Fruit fly (Drosophila melanogaster) Kc167 (cell line): Measurements from ENCODE around the gene CG43333.

Source experiments
- Myc ChIP-seq: fragments of >200 bp; optimal IDR thresholded peaks from 2 replicates; lab custom pipeline; 2017; ENCODE audit warnings: missing external identifiers
- Sin3A ChIP-seq: fragments of >200 bp; optimal IDR thresholded peaks from 2 replicates; lab custom pipeline; 2018; ENCODE audit warnings: missing external identifiers
- h ChIP-seq: fragments of >200 bp; optimal IDR thresholded peaks from 3 replicates; lab custom pipeline; 2018; ENCODE audit warnings: missing external identifiers
- insv ChIP-seq: fragments of >200 bp; optimal IDR thresholded peaks from 3 replicates; lab custom pipeline; 2018; ENCODE audit warnings: missing external identifiers
- psq ChIP-seq: fragments of >200 bp; optimal IDR thresholded peaks from 2 replicates; lab custom pipeline; 2017; ENCODE audit warnings: missing external identifiers
- ttk ChIP-seq: sonication (Bioruptor generic); optimal IDR thresholded peaks from 2 replicates; lab custom pipeline; 2017; ENCODE audit warnings: missing external identifiers

CG43333 gene

DNA sequence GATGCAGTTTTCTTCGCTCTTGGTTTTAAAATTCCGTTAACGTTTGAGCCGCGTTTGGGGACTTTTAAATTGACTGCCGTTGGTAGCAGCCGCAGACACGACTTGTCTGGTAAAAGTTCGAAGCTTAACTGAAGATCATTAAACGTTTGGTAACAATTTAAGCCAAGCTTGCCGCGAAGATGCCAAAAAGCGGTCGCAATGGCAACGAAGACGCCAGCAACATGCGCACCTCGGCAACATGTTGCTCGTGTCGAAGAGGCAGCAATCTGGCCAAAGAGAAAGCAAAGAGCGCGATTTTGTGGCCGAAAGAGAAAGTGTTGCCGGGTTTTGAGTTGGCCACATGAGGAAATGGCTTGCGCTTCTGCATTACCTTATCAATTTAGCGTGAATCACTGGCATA is at the start of gene CG43333:
Gene CG43333, minus strand, starts transcription at position 134 of the 400 bp plus-strand sequence.
- TF ChIP-seq ttk (lab: Kevin White, UChicago) (no peak), psq (lab: Kevin White, UChicago) (no peak), Myc (lab: Kevin White, UChicago) (no peak), insv (lab: Kevin White, UChicago) (no peak), Sin3A (no peak), h (no peak)

DNA sequence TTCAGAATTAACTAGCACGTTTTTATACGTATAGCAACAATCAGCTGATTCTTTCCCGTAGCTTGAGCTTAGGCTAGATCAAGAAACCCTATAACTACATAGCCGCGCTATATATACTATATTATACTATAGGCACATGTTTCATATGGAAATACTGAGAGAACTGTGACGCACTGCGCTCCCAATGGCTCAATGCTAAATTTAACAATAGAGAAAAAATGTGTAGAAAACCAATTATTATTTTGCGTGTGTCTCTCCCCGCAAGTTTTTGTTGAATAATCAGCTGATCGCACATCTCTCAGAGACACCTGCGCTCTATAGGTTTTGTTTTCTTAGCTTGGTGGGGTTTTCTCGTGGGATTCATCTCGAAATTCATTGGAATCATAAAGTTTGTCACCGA is 49.6 kb upstream of the CG43333 start:
- no peak for TF ChIP-seq psq (lab: Kevin White, UChicago)

- TF ChIP-seq Myc (lab: Kevin White, UChicago) (no peak), h (no peak), insv (lab: Kevin White, UChicago) (no peak), psq (lab: Kevin White, UChicago) (no peak), ttk (lab: Kevin White, UChicago) (no peak), Sin3A (no peak)
These were observed 46.2 kb upstream of the CG43333 start for dm6 chr2L:14226694-14227093.

DNA sequence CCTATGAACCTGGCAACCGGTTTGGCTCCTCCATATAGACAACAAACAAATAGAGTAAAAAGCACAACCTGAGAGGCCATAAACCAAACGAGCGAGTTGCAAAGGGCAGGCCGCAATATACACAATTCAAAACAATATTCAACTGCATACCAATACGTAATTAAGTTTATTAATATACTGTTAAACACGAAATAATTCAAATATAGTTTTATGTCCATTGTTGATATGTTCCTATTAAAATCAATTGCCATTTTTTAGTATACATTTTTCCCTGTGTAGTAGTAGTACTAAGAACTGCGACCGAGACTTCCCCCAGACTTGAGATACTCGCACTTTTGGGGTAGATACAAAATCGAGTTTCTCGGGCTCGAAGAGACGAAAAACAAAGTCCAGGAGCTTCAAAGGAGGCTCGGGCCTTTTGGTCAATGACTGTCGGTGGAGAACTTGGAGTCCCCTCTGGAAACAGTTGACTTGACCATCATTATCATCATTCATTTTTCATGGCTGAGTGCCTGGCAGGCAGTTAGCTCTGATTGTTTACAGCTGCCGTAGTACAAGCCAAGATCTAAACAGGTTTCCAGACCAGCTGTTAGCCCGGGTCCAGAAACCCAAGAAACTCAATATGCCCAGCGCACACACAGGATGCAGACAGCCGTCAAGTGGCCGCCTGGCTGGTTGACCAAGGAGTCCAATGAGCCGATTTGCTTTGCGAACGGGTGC is 45.6 kb upstream of the CG43333 start:
- TF ChIP-seq h (no peak), psq (lab: Kevin White, UChicago) (no peak), insv (lab: Kevin White, UChicago) (no peak), ttk (lab: Kevin White, UChicago) (no peak), Myc (lab: Kevin White, UChicago) (no peak), Sin3A (no peak)

dm6 chr2L:14223355-14223754 is 42.9 kb upstream of the CG43333 start:
- TF ChIP-seq h: no peak
- no peak for TF ChIP-seq ttk (lab: Kevin White, UChicago)
- no peak for TF ChIP-seq Sin3A
- no peak for TF ChIP-seq insv (lab: Kevin White, UChicago)
- no peak for TF ChIP-seq Myc (lab: Kevin White, UChicago)
- TF ChIP-seq psq (lab: Kevin White, UChicago): no peak

- TF ChIP-seq Myc (lab: Kevin White, UChicago): no peak
- no peak for TF ChIP-seq Sin3A
- no peak for TF ChIP-seq psq (lab: Kevin White, UChicago)
- no peak for TF ChIP-seq insv (lab: Kevin White, UChicago)
- TF ChIP-seq h: no peak
- no peak for TF ChIP-seq ttk (lab: Kevin White, UChicago)
These were observed 40.7 kb upstream of the CG43333 start for dm6 chr2L:14221227-14221626.

DNA sequence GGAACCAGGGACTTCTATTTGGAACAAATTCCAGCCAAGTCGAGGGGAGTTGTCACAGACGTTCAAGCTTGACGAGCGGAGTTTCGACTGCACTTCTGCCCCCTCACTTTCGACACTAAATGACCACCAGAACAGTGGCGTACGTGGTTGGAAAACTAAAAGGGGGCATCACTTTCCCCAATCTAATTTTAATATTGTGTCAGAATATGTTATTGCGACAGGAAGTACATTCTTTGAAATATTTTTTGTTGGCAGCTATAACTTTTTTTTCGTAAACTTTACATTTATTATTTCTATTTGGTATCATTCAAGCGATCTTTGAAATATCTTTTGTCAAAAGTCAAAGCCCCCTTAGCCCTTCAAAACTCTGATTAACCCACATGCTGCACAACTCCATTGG is 32.2 kb upstream of the CG43333 start:
- TF ChIP-seq insv (lab: Kevin White, UChicago): no peak
- TF ChIP-seq psq (lab: Kevin White, UChicago): no peak

- no peak for TF ChIP-seq psq (lab: Kevin White, UChicago)
- TF ChIP-seq ttk (lab: Kevin White, UChicago): no peak
- TF ChIP-seq h: no peak
- TF ChIP-seq Sin3A: no peak
- no peak for TF ChIP-seq insv (lab: Kevin White, UChicago)
- no peak for TF ChIP-seq Myc (lab: Kevin White, UChicago)
These were observed 30.9 kb upstream of the CG43333 start for dm6 chr2L:14211367-14211766.

dm6 chr2L:14207593-14208236 is 27.2 kb upstream of the CG43333 start:
- TF ChIP-seq Myc (lab: Kevin White, UChicago) (no peak), ttk (lab: Kevin White, UChicago) (no peak), psq (lab: Kevin White, UChicago) (no peak), h (no peak), Sin3A (no peak), insv (lab: Kevin White, UChicago) (no peak)

DNA sequence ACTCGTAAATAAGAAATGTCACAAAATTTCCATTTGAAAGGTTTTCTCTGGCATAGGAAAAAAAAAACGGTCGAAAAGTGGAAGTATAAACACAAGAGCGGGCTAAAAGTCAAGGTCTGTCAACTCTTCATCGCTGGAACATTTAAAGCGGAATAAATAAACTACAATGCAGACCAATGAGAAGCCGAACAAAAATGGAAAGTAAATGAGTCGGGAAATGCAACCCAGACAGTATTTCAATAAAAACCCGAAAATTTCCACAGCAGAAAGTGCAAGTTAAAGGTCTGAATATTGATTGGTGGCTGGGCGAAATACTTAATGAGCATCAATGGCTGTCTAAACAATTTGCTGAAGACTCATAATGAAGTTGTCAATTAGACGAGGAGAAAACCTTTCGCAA is 26.6 kb upstream of the CG43333 start:
- no peak for TF ChIP-seq h
- no peak for TF ChIP-seq Myc (lab: Kevin White, UChicago)

dm6 chr2L:14203798-14204398 is 23.4 kb upstream of the CG43333 start:
- TF ChIP-seq Myc (lab: Kevin White, UChicago) (no peak), Sin3A (no peak), ttk (lab: Kevin White, UChicago) (no peak), h (no peak), insv (lab: Kevin White, UChicago) (no peak), psq (lab: Kevin White, UChicago) (no peak)

DNA sequence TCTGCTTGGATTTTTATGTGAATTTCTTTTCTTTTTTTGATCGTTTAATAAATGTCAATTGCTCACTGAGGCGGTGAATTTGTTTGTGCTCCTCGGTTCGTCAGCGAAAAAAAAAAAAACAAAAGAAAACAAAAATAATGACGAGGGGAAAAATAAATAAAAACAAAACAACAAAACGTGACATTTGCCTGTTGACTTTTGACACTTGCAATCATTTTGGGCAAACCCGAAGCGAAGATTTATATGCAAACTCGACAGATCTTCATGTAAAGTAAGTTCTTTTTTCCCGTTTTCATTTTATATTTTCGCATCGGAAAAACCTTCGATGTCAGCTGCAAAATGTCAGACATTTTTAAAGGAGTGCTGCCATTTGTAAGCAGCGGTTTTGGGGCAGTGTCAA is 19.9 kb upstream of the CG43333 start:
- TF ChIP-seq psq (lab: Kevin White, UChicago): no peak

- TF ChIP-seq Sin3A (no peak), ttk (lab: Kevin White, UChicago) (no peak), Myc (lab: Kevin White, UChicago) (no peak), psq (lab: Kevin White, UChicago) (no peak)
These were observed 17.9 kb upstream of the CG43333 start for dm6 chr2L:14198341-14198740.
